Fruit fly (Drosophila melanogaster) whole organism, wandering third instar larva: ENCODE data around the gene Lcp65Ad.

Source experiments
- Abd-B ChIP-seq: fragments of >200 bp; optimal IDR thresholded peaks from 2 replicates; lab custom pipeline; 2017; ENCODE audit warnings: missing biosample characterization, missing genetic modification characterization
- CG32264 ChIP-seq: fragments of 200-800 bp; sonication (Bioruptor generic); optimal IDR thresholded peaks from 2 replicates; lab custom pipeline; 2016; ENCODE audit warnings: missing biosample characterization, missing genetic modification characterization
- CG9705 ChIP-seq: fragments of 200-800 bp; sonication (Bioruptor generic); optimal IDR thresholded peaks from 2 replicates; lab custom pipeline; 2018; ENCODE audit warnings: missing biosample characterization, mild to moderate bottlenecking, missing genetic modification characterization
- CrebA ChIP-seq: fragments of 200-800 bp; sonication (Bioruptor generic); optimal IDR thresholded peaks from 2 replicates; lab custom pipeline; 2016; ENCODE audit warnings: missing biosample characterization, mild to moderate bottlenecking, missing genetic modification characterization, borderline replicate concordance
- Dfd ChIP-seq: fragments of >200 bp; optimal IDR thresholded peaks from 2 replicates; lab custom pipeline; 2017; ENCODE audit warnings: missing biosample characterization, missing genetic modification characterization
- Dif ChIP-seq: fragments of 200-275, 200-300 bp; sonication (Bioruptor generic); optimal IDR thresholded peaks from 2 replicates; lab custom pipeline; 2018; ENCODE audit warnings: missing biosample characterization, missing genetic modification characterization; ENCODE audit not compliant: partially characterized antibody
- GATAd ChIP-seq: sonication (Bioruptor generic); optimal IDR thresholded peaks from 2 replicates; lab custom pipeline; 2016; ENCODE audit warnings: missing biosample characterization, missing genetic modification characterization
- Hnf4 ChIP-seq: fragments of 200-800 bp; sonication (Bioruptor generic); optimal IDR thresholded peaks from 2 replicates; lab custom pipeline; 2016; ENCODE audit warnings: missing biosample characterization, mild to moderate bottlenecking, missing genetic modification characterization
- Hr83 ChIP-seq: fragments of 200-300 bp; sonication (Bioruptor generic); optimal IDR thresholded peaks from 2 replicates; lab custom pipeline; 2016; ENCODE audit warnings: missing biosample characterization, mild to moderate bottlenecking, missing genetic modification characterization, moderate library complexity; ENCODE audit not compliant: poor library complexity, severe bottlenecking
- Mio ChIP-seq: sonication (Bioruptor generic); optimal IDR thresholded peaks from 2 replicates; lab custom pipeline; 2016; ENCODE audit warnings: missing biosample characterization, missing genetic modification characterization
- Myc ChIP-seq: fragments of >200 bp; optimal IDR thresholded peaks from 2 replicates; lab custom pipeline; 2017
- N ChIP-seq: fragments of >200 bp; optimal IDR thresholded peaks from 2 replicates; lab custom pipeline; 2018; ENCODE audit warnings: missing biosample characterization, missing external identifiers, missing genetic modification characterization
- OdsH ChIP-seq: fragments of 200-800 bp; sonication (Bioruptor generic); optimal IDR thresholded peaks from 2 replicates; lab custom pipeline; 2016; ENCODE audit warnings: missing biosample characterization, mild to moderate bottlenecking, missing genetic modification characterization
- Rel ChIP-seq, 2 experiments: fragments of 200-800 bp; sonication (Bioruptor generic) in 1 of 2; optimal IDR thresholded peaks; 2 replicates in 1 of 2; 3 replicates in 1 of 2; lab custom pipeline; 2016 to 2019; ENCODE audit warnings: mild to moderate bottlenecking in 2 of 2, missing biosample characterization in 2 of 2, missing genetic modification characterization in 2 of 2, moderate library complexity in 1 of 2
- Sp1 ChIP-seq: fragments of 200-800 bp; sonication (Bioruptor generic); optimal IDR thresholded peaks from 3 replicates; lab custom pipeline; 2019; ENCODE audit warnings: missing biosample characterization, mild to moderate bottlenecking, missing genetic modification characterization, moderate library complexity
- Vsx2 ChIP-seq: fragments of 200-300, 225-300 bp; sonication (Bioruptor generic); optimal IDR thresholded peaks from 2 replicates; lab custom pipeline; 2018; ENCODE audit warnings: missing biosample characterization, missing genetic modification characterization; ENCODE audit not compliant: partially characterized antibody
- br ChIP-seq: fragments of 200-800 bp; sonication (Bioruptor generic); optimal IDR thresholded peaks from 2 replicates; lab custom pipeline; 2016; ENCODE audit warnings: missing biosample characterization, missing genetic modification characterization
- brk ChIP-seq: fragments of 200-800 bp; sonication (Bioruptor generic); optimal IDR thresholded peaks from 2 replicates; lab custom pipeline; 2016; ENCODE audit warnings: missing biosample characterization, mild to moderate bottlenecking, missing genetic modification characterization
- dl ChIP-seq, 2 experiments: fragments of 175-275, 200-275 bp in 1 of 2; fragments of 200-275 bp in 1 of 2; sonication (Bioruptor generic); optimal IDR thresholded peaks; lab custom pipeline; 2018; ENCODE audit warnings: mild to moderate bottlenecking in 2 of 2, missing biosample characterization in 2 of 2, missing genetic modification characterization in 2 of 2, moderate library complexity in 2 of 2; ENCODE audit not compliant: partially characterized antibody in 2 of 2, insufficient read depth in 1 of 2
- dmrt93B ChIP-seq: fragments of 200-800 bp; sonication (Bioruptor generic); optimal IDR thresholded peaks from 2 replicates; lab custom pipeline; 2018; ENCODE audit warnings: missing biosample characterization, mild to moderate bottlenecking, missing genetic modification characterization
- dsf ChIP-seq: sonication (Bioruptor generic); optimal IDR thresholded peaks from 2 replicates; lab custom pipeline; 2016; ENCODE audit warnings: missing biosample characterization, missing genetic modification characterization, borderline replicate concordance
- ey ChIP-seq: fragments of 200-800 bp; sonication (Bioruptor generic); optimal IDR thresholded peaks from 2 replicates; lab custom pipeline; 2016; ENCODE audit warnings: missing biosample characterization, missing genetic modification characterization
- foxo ChIP-seq, 2 experiments: fragments of 200-800 bp; sonication (Bioruptor generic); optimal IDR thresholded peaks; 2 replicates in 1 of 2; 3 replicates in 1 of 2; lab custom pipeline; 2016 to 2017; ENCODE audit warnings: missing biosample characterization in 2 of 2, missing genetic modification characterization in 2 of 2
- fru ChIP-seq: fragments of 200-800 bp; sonication (Bioruptor generic); optimal IDR thresholded peaks from 3 replicates; lab custom pipeline; 2016; ENCODE audit warnings: missing biosample characterization, mild to moderate bottlenecking, missing genetic modification characterization
- h ChIP-seq: fragments of 200-800 bp; sonication (Bioruptor generic); optimal IDR thresholded peaks from 3 replicates; lab custom pipeline; 2016; ENCODE audit warnings: missing biosample characterization, mild to moderate bottlenecking, missing genetic modification characterization
- jim ChIP-seq: fragments of 175-275, 200-325 bp; sonication (Bioruptor generic); optimal IDR thresholded peaks from 2 replicates; lab custom pipeline; 2016; ENCODE audit warnings: missing biosample characterization, mild to moderate bottlenecking, missing genetic modification characterization
- lola ChIP-seq: fragments of >200 bp; optimal IDR thresholded peaks from 2 replicates; lab custom pipeline; 2017; ENCODE audit warnings: missing biosample characterization, missing genetic modification characterization
- pan ChIP-seq: fragments of >200 bp; optimal IDR thresholded peaks from 2 replicates; lab custom pipeline; 2017
- psq ChIP-seq: fragments of 200-800 bp; sonication (Bioruptor generic); optimal IDR thresholded peaks from 3 replicates; lab custom pipeline; 2017; ENCODE audit warnings: missing biosample characterization, mild to moderate bottlenecking, missing genetic modification characterization, moderate library complexity
- rgr ChIP-seq: fragments of 200-800 bp; sonication (Bioruptor generic); optimal IDR thresholded peaks from 3 replicates; lab custom pipeline; 2016; ENCODE audit warnings: missing biosample characterization, mild to moderate bottlenecking, missing genetic modification characterization
- sage ChIP-seq: fragments of 200-800 bp; sonication (Bioruptor generic); optimal IDR thresholded peaks from 2 replicates; lab custom pipeline; 2016; ENCODE audit warnings: missing biosample characterization, mild to moderate bottlenecking, missing genetic modification characterization
- tai ChIP-seq: sonication (Bioruptor generic); optimal IDR thresholded peaks from 2 replicates; lab custom pipeline; 2016; ENCODE audit warnings: missing biosample characterization, missing genetic modification characterization
- usp ChIP-seq: fragments of >200 bp; optimal IDR thresholded peaks from 2 replicates; lab custom pipeline; 2017; ENCODE audit warnings: missing biosample characterization, missing genetic modification characterization
- woc ChIP-seq: sonication (Bioruptor generic); optimal IDR thresholded peaks from 2 replicates; lab custom pipeline; 2016; ENCODE audit warnings: missing biosample characterization, mild to moderate bottlenecking, missing genetic modification characterization

Lcp65Ad gene

dm6 chr3L:6125409-6125689, 17.8 kb upstream of the Lcp65Ad start:
- TF ChIP-seq Dfd (GFP tag; lab: Kevin White, UChicago) = no peak
- no peak for TF ChIP-seq CrebA (GFP tag; lab: Kevin White, UChicago)
- no peak for TF ChIP-seq Mio (GFP tag; lab: Kevin White, UChicago)
- TF ChIP-seq usp (GFP tag; lab: Kevin White, UChicago) = no peak
- no peak for TF ChIP-seq Dif
- TF ChIP-seq lola (GFP tag; lab: Kevin White, UChicago) = no peak
- no peak for TF ChIP-seq pan (lab: Kevin White, UChicago)
- TF ChIP-seq CG9705 (GFP tag; lab: Kevin White, UChicago) = no peak
- no peak for TF ChIP-seq OdsH
- no peak for TF ChIP-seq Rel (GFP tag; optimal IDR thresholded peaks at IDR 0.05; lab: Kevin White, UChicago)
- TF ChIP-seq Rel (tag; optimal IDR thresholded peaks at IDR 0.05; lab: Kevin White, UChicago) = no peak
- TF ChIP-seq jim (GFP tag; lab: Kevin White, UChicago) = no peak
- no peak for TF ChIP-seq Sp1 (GFP tag; lab: Kevin White, UChicago)
- TF ChIP-seq, all 38 proteins: peak for 0

- TF ChIP-seq rgr (GFP tag; lab: Kevin White, UChicago) (no peak), CG32264 (GFP tag; lab: Kevin White, UChicago) (no peak), Hnf4 (no peak), Vsx2 (GFP tag; lab: Kevin White, UChicago) (peak; percentile 76), Myc (lab: Kevin White, UChicago) (peak; percentile 74), Sp1 (GFP tag; lab: Kevin White, UChicago) (no peak)
Measured at dm6 chr3L:6129591-6129990, 13.6 kb upstream of the Lcp65Ad start.

dm6 chr3L:6130944-6131343, 12.3 kb upstream of the Lcp65Ad start, which contains the start of gene Lcp65Ag3:
Lcp65Ag3 (minus strand) TSS chr3L:6130989.
- TF ChIP-seq Rel (GFP tag; optimal IDR thresholded peaks at IDR 0.05; lab: Kevin White, UChicago) (no peak), Rel (tag; optimal IDR thresholded peaks at IDR 0.05; lab: Kevin White, UChicago) (no peak), Hnf4 (no peak), Sp1 (GFP tag; lab: Kevin White, UChicago) (no peak), Vsx2 (GFP tag; lab: Kevin White, UChicago) (no peak), h (GFP tag; lab: Kevin White, UChicago) (no peak), dsf (GFP tag; lab: Kevin White, UChicago) (no peak), tai (no peak), N (GFP tag; lab: Kevin White, UChicago) (no peak), Dfd (GFP tag; lab: Kevin White, UChicago) (no peak), CG9705 (GFP tag; lab: Kevin White, UChicago) (no peak), sage (no peak), jim (GFP tag; lab: Kevin White, UChicago) (no peak), brk (GFP tag; lab: Kevin White, UChicago) (no peak), dmrt93B (no peak)

- no peak for TF ChIP-seq tai
- TF ChIP-seq ey = no peak
- no peak for TF ChIP-seq usp (GFP tag; lab: Kevin White, UChicago)
- no peak for TF ChIP-seq psq (GFP tag; lab: Kevin White, UChicago)
- no peak for TF ChIP-seq CrebA (GFP tag; lab: Kevin White, UChicago)
- no peak for TF ChIP-seq Dfd (GFP tag; lab: Kevin White, UChicago)
- TF ChIP-seq Dif = no peak
- no peak for TF ChIP-seq Vsx2 (GFP tag; lab: Kevin White, UChicago)
- no peak for TF ChIP-seq Hr83
Measured at dm6 chr3L:6132009-6132408, 11.2 kb upstream of the Lcp65Ad start, which contains the start of gene Cpr65Au. Cpr65Au (minus strand) TSS chr3L:6132109.

dm6 chr3L:6133546-6133945, 9.6 kb upstream of the Lcp65Ad start, which contains the start of gene Lcp65Ag2:
Lcp65Ag2 (minus strand) TSS chr3L:6133593.
- TF ChIP-seq foxo (GFP tag; optimal IDR thresholded peaks at IDR 0.05; lab: Kevin White, UChicago) (no peak), Vsx2 (GFP tag; lab: Kevin White, UChicago) (no peak), tai (no peak), Hr83 (no peak), br (no peak), dl (GFP tag; optimal IDR thresholded peaks at IDR 0.05; lab: Kevin White, UChicago; ENCODE audit: insufficient read depth in 1 of 2, partially characterized antibody in 2 of 2) (no peak), Abd-B (GFP tag; lab: Kevin White, UChicago) (no peak), Rel (GFP tag; optimal IDR thresholded peaks at IDR 0.05; lab: Kevin White, UChicago) (no peak), Rel (tag; optimal IDR thresholded peaks at IDR 0.05; lab: Kevin White, UChicago) (no peak), h (GFP tag; lab: Kevin White, UChicago) (no peak), Sp1 (GFP tag; lab: Kevin White, UChicago) (no peak), woc (no peak), lola (GFP tag; lab: Kevin White, UChicago) (no peak), brk (GFP tag; lab: Kevin White, UChicago) (no peak), sage (no peak), dmrt93B (no peak), fru (GFP tag; lab: Kevin White, UChicago) (no peak), OdsH (no peak), GATAd (no peak), ey (no peak)
